Worm (Caenorhabditis elegans) whole organism, mixed stage, embryonic: ENCODE results near the gene lgc-43.

Source experiments
- ces-1 ChIP-seq: fragments of 150-350 bp; optimal IDR thresholded peaks from 2 replicates; lab custom pipeline; 2014; ENCODE audit warnings: missing biosample characterization, missing genetic modification reagents, missing genetic modification characterization
- lin-13 ChIP-seq: fragments of 150-350 bp; optimal IDR thresholded peaks from 2 replicates; lab custom pipeline; 2014; ENCODE audit warnings: missing biosample characterization, missing genetic modification characterization
- mep-1 ChIP-seq: fragments of 150-350 bp; optimal IDR thresholded peaks from 2 replicates; lab custom pipeline; 2017; ENCODE audit warnings: missing biosample characterization, missing genetic modification reagents, missing genetic modification characterization, inconsistent platforms
- nhr-12 ChIP-seq: fragments of 150-350 bp; optimal IDR thresholded peaks from 2 replicates; lab custom pipeline; 2014; ENCODE audit warnings: missing biosample characterization, missing genetic modification characterization
- snpc-4 ChIP-seq: fragments of 150-350 bp; optimal IDR thresholded peaks from 2 replicates; lab custom pipeline; 2014; ENCODE audit warnings: missing biosample characterization, missing genetic modification characterization

DNA sequence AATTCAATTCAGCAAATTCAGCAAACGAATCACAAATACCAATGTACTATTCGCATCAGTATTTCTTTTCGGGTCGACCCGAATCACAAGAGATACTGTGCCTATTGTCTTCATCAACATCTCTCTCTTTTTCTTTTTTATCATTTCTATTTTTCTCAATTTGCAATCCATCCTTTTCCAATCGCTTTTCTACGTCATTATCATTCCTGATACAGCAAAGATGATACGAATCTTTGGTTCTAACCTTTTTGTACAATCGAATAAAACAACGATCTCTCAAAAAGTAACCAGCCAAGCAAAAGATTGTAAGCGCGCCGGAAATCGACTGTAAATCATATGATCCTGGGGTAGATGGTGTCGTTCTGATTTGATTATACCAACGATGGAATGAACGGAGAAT is 31.5 kb downstream of the lgc-43 start:
- no peak for TF ChIP-seq snpc-4
- no peak for TF ChIP-seq nhr-12 (tag; lab: Kevin White, UChicago)
- TF ChIP-seq ces-1 (GFP tag; lab: Kevin White, UChicago): no peak
- TF ChIP-seq lin-13 (tag; lab: Kevin White, UChicago): no peak
- no peak for TF ChIP-seq mep-1 (tag; lab: Kevin White, UChicago)
